Worm (Caenorhabditis elegans) whole organism, L3 larva: Measurements from ENCODE around the gene ttr-34.

Source experiments
- R02D3.7 ChIP-seq: fragments of 150-350 bp; optimal IDR thresholded peaks from 2 replicates; lab custom pipeline; 2014; ENCODE audit warnings: missing biosample characterization, missing genetic modification characterization
- aly-2 ChIP-seq: fragments of 150-350 bp; optimal IDR thresholded peaks from 2 replicates; lab custom pipeline; 2014; ENCODE audit warnings: missing biosample characterization, missing genetic modification characterization
- ama-1 ChIP-seq: fragments of 150-350 bp; optimal IDR thresholded peaks from 2 replicates; lab custom pipeline; 2018
- ceh-16 ChIP-seq: sonication (generic microtip); optimal IDR thresholded peaks from 2 replicates; lab custom pipeline; 2017; ENCODE audit warnings: missing biosample characterization, missing genetic modification characterization
- ceh-28 ChIP-seq: fragments of 150-350 bp; optimal IDR thresholded peaks from 2 replicates; lab custom pipeline; 2014; ENCODE audit warnings: missing biosample characterization, missing genetic modification reagents, missing genetic modification characterization
- ceh-82 ChIP-seq: fragments of 150-350 bp; optimal IDR thresholded peaks from 2 replicates; lab custom pipeline; 2014; ENCODE audit warnings: missing biosample characterization, missing genetic modification characterization
- ceh-9 ChIP-seq: sonication (generic microtip); optimal IDR thresholded peaks from 2 replicates; lab custom pipeline; 2018; ENCODE audit warnings: missing biosample characterization, missing genetic modification characterization
- daf-12 ChIP-seq: fragments of 150-350 bp; optimal IDR thresholded peaks from 2 replicates; lab custom pipeline; 2014; ENCODE audit warnings: missing biosample characterization, missing genetic modification reagents, missing genetic modification characterization
- egl-5 ChIP-seq: fragments of 150-350 bp; optimal IDR thresholded peaks from 2 replicates; lab custom pipeline; 2017; ENCODE audit warnings: missing biosample characterization, missing genetic modification reagents, missing genetic modification characterization, inconsistent platforms
- elt-1 ChIP-seq: fragments of 150-350 bp; optimal IDR thresholded peaks from 2 replicates; lab custom pipeline; 2014; ENCODE audit warnings: missing biosample characterization, missing genetic modification characterization
- elt-2 ChIP-seq: sonication (generic microtip); optimal IDR thresholded peaks from 2 replicates; lab custom pipeline; 2016; ENCODE audit warnings: missing genetic modification reagents, mild to moderate bottlenecking, missing genetic modification characterization, missing compliant biosample characterization
- elt-3 ChIP-seq, 3 experiments: fragments of 150-350 bp in 1 of 3; sonication (generic microtip) in 2 of 3; optimal IDR thresholded peaks; 2 replicates in 2 of 3; 4 replicates in 1 of 3; lab custom pipeline; 2014 to 2017; ENCODE audit warnings: missing biosample characterization in 3 of 3, missing genetic modification characterization in 3 of 3
- eor-1 ChIP-seq, 2 experiments: fragments of 150-350 bp; optimal IDR thresholded peaks; 2 replicates each; lab custom pipeline; 2014 to 2018; ENCODE audit warnings: missing biosample characterization in 2 of 2, missing genetic modification characterization in 2 of 2
- fkh-10 ChIP-seq: sonication (generic microtip); optimal IDR thresholded peaks from 2 replicates; lab custom pipeline; 2017; ENCODE audit warnings: missing biosample characterization, missing genetic modification reagents, missing genetic modification characterization
- fos-1 ChIP-seq: fragments of 150-350 bp; optimal IDR thresholded peaks from 2 replicates; lab custom pipeline; 2014; ENCODE audit warnings: missing biosample characterization, missing genetic modification characterization
- hmg-11 ChIP-seq: sonication (generic microtip); optimal IDR thresholded peaks from 2 replicates; lab custom pipeline; 2016; ENCODE audit warnings: missing genetic modification characterization, missing compliant biosample characterization
- jun-1 ChIP-seq: fragments of 150-350 bp; optimal IDR thresholded peaks from 2 replicates; lab custom pipeline; 2014; ENCODE audit warnings: missing biosample characterization, missing genetic modification reagents, missing genetic modification characterization
- lin-15B ChIP-seq: fragments of 150-350 bp; optimal IDR thresholded peaks from 2 replicates; lab custom pipeline; 2014; ENCODE audit warnings: missing biosample characterization, missing genetic modification characterization
- lin-39 ChIP-seq: fragments of 150-350 bp; optimal IDR thresholded peaks from 2 replicates; lab custom pipeline; 2018; ENCODE audit warnings: missing biosample characterization, missing genetic modification reagents, missing genetic modification characterization
- lsy-12 ChIP-seq: sonication (generic microtip); optimal IDR thresholded peaks from 2 replicates; lab custom pipeline; 2016; ENCODE audit warnings: mild to moderate bottlenecking, missing genetic modification characterization, missing compliant biosample characterization
- mdl-1 ChIP-seq: fragments of 150-350 bp; optimal IDR thresholded peaks from 2 replicates; lab custom pipeline; 2014; ENCODE audit warnings: missing biosample characterization, missing genetic modification characterization
- nfya-1 ChIP-seq: sonication (generic microtip); optimal IDR thresholded peaks from 2 replicates; lab custom pipeline; 2017; ENCODE audit warnings: missing genetic modification characterization, mild to moderate bottlenecking, missing compliant biosample characterization, antibody characterized with exemption, moderate library complexity; ENCODE audit not compliant: insufficient read depth
- nhr-11 ChIP-seq: fragments of 150-350 bp; optimal IDR thresholded peaks from 2 replicates; lab custom pipeline; 2014; ENCODE audit warnings: missing biosample characterization, missing genetic modification characterization
- nhr-12 ChIP-seq: fragments of 150-350 bp; optimal IDR thresholded peaks from 2 replicates; lab custom pipeline; 2014; ENCODE audit warnings: missing biosample characterization, missing genetic modification characterization
- nhr-23 ChIP-seq: fragments of 150-350 bp; optimal IDR thresholded peaks from 2 replicates; lab custom pipeline; 2014; ENCODE audit warnings: missing biosample characterization, missing genetic modification reagents, missing genetic modification characterization
- nhr-237 ChIP-seq: fragments of 150-350 bp; optimal IDR thresholded peaks from 2 replicates; lab custom pipeline; 2014; ENCODE audit warnings: missing biosample characterization, missing genetic modification characterization
- nhr-25 ChIP-seq: sonication (generic microtip); optimal IDR thresholded peaks from 2 replicates; lab custom pipeline; 2017; ENCODE audit warnings: missing biosample characterization, missing genetic modification characterization
- nhr-43 ChIP-seq: sonication (generic microtip); optimal IDR thresholded peaks from 2 replicates; lab custom pipeline; 2016; ENCODE audit warnings: mild to moderate bottlenecking, missing genetic modification characterization, missing compliant biosample characterization; ENCODE audit not compliant: poor library complexity, severe bottlenecking
- nhr-76 ChIP-seq: fragments of 150-350 bp; sonication (generic microtip); optimal IDR thresholded peaks from 5 replicates; lab custom pipeline; 2014; ENCODE audit warnings: missing biosample characterization, missing genetic modification characterization
- nhr-77 ChIP-seq: fragments of 150-350 bp; optimal IDR thresholded peaks from 2 replicates; lab custom pipeline; 2014; ENCODE audit warnings: missing biosample characterization, missing genetic modification characterization
- pha-4 ChIP-seq: fragments of 150-350 bp; optimal IDR thresholded peaks from 2 replicates; lab custom pipeline; 2014; ENCODE audit warnings: missing biosample characterization, missing genetic modification reagents, missing genetic modification characterization
- pqm-1 ChIP-seq: fragments of 150-350 bp; optimal IDR thresholded peaks from 2 replicates; lab custom pipeline; 2017; ENCODE audit warnings: missing biosample characterization, missing genetic modification characterization, inconsistent platforms
- sea-2 ChIP-seq: fragments of 150-350 bp; sonication (generic microtip); optimal IDR thresholded peaks from 4 replicates; lab custom pipeline; 2014; ENCODE audit warnings: missing biosample characterization, missing genetic modification reagents, missing genetic modification characterization
- skn-1 ChIP-seq: fragments of 150-350 bp; optimal IDR thresholded peaks from 2 replicates; lab custom pipeline; 2014; ENCODE audit warnings: missing biosample characterization, missing genetic modification characterization
- tbx-2 ChIP-seq: sonication (generic microtip); optimal IDR thresholded peaks from 2 replicates; lab custom pipeline; 2016; ENCODE audit warnings: mild to moderate bottlenecking, missing genetic modification characterization, missing compliant biosample characterization
- unc-62 ChIP-seq: fragments of 150-350 bp; sonication (generic microtip); optimal IDR thresholded peaks from 4 replicates; lab custom pipeline; 2014; ENCODE audit warnings: missing biosample characterization, missing genetic modification reagents, missing genetic modification characterization
- zag-1 ChIP-seq: fragments of 150-350 bp; optimal IDR thresholded peaks from 2 replicates; lab custom pipeline; 2014; ENCODE audit warnings: missing biosample characterization, missing genetic modification characterization

Gene ttr-34

ce11 chrX:13169133-13169532 is 29.5 kb downstream of the ttr-34 start:
- TF ChIP-seq mdl-1 (tag; lab: Kevin White, UChicago) = peak; percentile 40
- TF ChIP-seq elt-1 = peak; percentile 73
- TF ChIP-seq egl-5 (tag; lab: Kevin White, UChicago) = peak; percentile 32
- no peak for TF ChIP-seq elt-3 (tag; optimal IDR thresholded peaks at IDR 0.05; lab: Kevin White, UChicago)
- TF ChIP-seq sea-2 (GFP tag; lab: Kevin White, UChicago) = no peak
- no peak for TF ChIP-seq nhr-77 (tag; lab: Kevin White, UChicago)
- TF ChIP-seq pqm-1 (tag; lab: Kevin White, UChicago) = no peak
- peak; percentile 44 for TF ChIP-seq nfya-1 (tag; lab: Kevin White, UChicago)
- TF ChIP-seq unc-62 (GFP tag; lab: Kevin White, UChicago) = no peak
- TF ChIP-seq nhr-11 = no peak
- TF ChIP-seq eor-1 (tag; optimal IDR thresholded peaks at IDR 0.05; lab: Kevin White, UChicago) = no peak
- TF ChIP-seq nhr-12 = no peak
- TF ChIP-seq nhr-237 (tag; lab: Kevin White, UChicago) = no peak
- peak; percentile 21 for TF ChIP-seq nhr-43 (tag; lab: Kevin White, UChicago)
- TF ChIP-seq nhr-25 (tag; lab: Kevin White, UChicago) = peak; percentile 15
- peak; percentile 18 for TF ChIP-seq nhr-23 (tag; lab: Kevin White, UChicago)
- TF ChIP-seq lin-39 = peak; percentile 87
- TF ChIP-seq, all 47 proteins: peak for 8

- no peak for TF ChIP-seq ceh-82
- TF ChIP-seq nhr-237 (tag; lab: Kevin White, UChicago) = no peak
- no peak for TF ChIP-seq ceh-28 (tag; lab: Kevin White, UChicago)
- TF ChIP-seq daf-12 (tag; lab: Kevin White, UChicago) = no peak
- no peak for TF ChIP-seq ceh-9 (tag; lab: Kevin White, UChicago)
- TF ChIP-seq unc-62 (GFP tag; lab: Kevin White, UChicago) = no peak
- TF ChIP-seq lsy-12 (tag; lab: Kevin White, UChicago) = no peak
- TF ChIP-seq jun-1 (tag; lab: Kevin White, UChicago) = no peak
- no peak for TF ChIP-seq pqm-1 (tag; lab: Kevin White, UChicago)
- TF ChIP-seq pha-4 (tag; lab: Kevin White, UChicago) = no peak
- TF ChIP-seq aly-2 (tag; lab: Kevin White, UChicago) = no peak
- no peak for TF ChIP-seq nhr-12
These were observed 30.4 kb downstream of the ttr-34 start, which contains the start of gene mob-2 for ce11 chrX:13169975-13170374. Gene mob-2, minus strand, starts transcription at chrX:13170075.

- TF ChIP-seq lin-15B (tag; lab: Kevin White, UChicago) = no peak
- TF ChIP-seq zag-1 (tag; lab: Kevin White, UChicago) = no peak
- TF ChIP-seq nhr-76 (tag; lab: Kevin White, UChicago) = no peak
- TF ChIP-seq jun-1 (tag; lab: Kevin White, UChicago) = no peak
- TF ChIP-seq egl-5 (tag; lab: Kevin White, UChicago) = no peak
- TF ChIP-seq fos-1 (tag; lab: Kevin White, UChicago) = no peak
- no peak for TF ChIP-seq tbx-2 (tag; lab: Kevin White, UChicago)
- TF ChIP-seq nhr-11 = no peak
- no peak for TF ChIP-seq nhr-77 (tag; lab: Kevin White, UChicago)
- no peak for TF ChIP-seq R02D3.7 (tag; lab: Kevin White, UChicago)
- TF ChIP-seq pqm-1 (tag; lab: Kevin White, UChicago) = no peak
- no peak for TF ChIP-seq unc-62 (GFP tag; lab: Kevin White, UChicago)
- no peak for TF ChIP-seq ceh-16 (tag; lab: Kevin White, UChicago)
- no peak for TF ChIP-seq elt-3 (tag; optimal IDR thresholded peaks at IDR 0.05; lab: Kevin White, UChicago)
- TF ChIP-seq lsy-12 (tag; lab: Kevin White, UChicago) = no peak
- TF ChIP-seq lin-39 = no peak
- no peak for TF ChIP-seq skn-1 (tag; lab: Kevin White, UChicago)
- TF ChIP-seq, all 47 proteins: peak for 0
These were observed 31.2 kb downstream of the ttr-34 start for ce11 chrX:13170804-13171203.

- TF ChIP-seq elt-3 (tag; optimal IDR thresholded peaks at IDR 0.05; lab: Kevin White, UChicago) (no peak), nhr-237 (tag; lab: Kevin White, UChicago) (no peak), ama-1 (lab: Kevin White, UChicago) (no peak), nfya-1 (tag; lab: Kevin White, UChicago) (peak; percentile 50), lsy-12 (tag; lab: Kevin White, UChicago) (peak; percentile 3), elt-2 (no peak), hmg-11 (tag; lab: Kevin White, UChicago) (peak; percentile 64), lin-15B (tag; lab: Kevin White, UChicago) (peak; percentile 24), ceh-28 (tag; lab: Kevin White, UChicago) (no peak), lin-39 (peak; percentile 5), fkh-10 (peak; percentile 5)
These were observed 31.6 kb downstream of the ttr-34 start for ce11 chrX:13171206-13171605.
